Fruit fly (Drosophila melanogaster): ENCODE measurements around the gene CG15431.

DNA sequence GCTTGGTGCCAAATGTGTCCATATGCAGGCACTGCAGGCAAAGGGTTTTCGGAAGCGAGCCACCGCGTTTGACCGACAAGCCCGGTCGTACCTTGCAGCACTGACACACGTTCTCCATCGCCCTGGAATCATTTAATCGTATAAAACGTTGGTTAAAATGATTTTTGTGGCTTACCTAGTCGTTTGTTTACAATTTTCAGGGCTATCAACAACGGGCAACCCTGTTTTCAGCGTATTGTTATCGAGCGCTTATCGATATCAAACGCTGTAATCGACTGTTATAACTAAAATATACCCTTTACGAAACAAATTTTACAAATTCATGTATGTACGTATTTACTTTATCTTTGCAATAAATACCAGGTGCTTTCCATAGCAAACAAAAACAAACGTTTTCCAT, 58.6 kb downstream of the CG15431 start, which contains the start of gene CG17612:
- TF ChIP-seq CG11294 (GFP tag; IDR thresholded peaks at IDR 0.05) (no peak), fd85E (GFP tag; optimal IDR thresholded peaks at IDR 0.05) (no peak), CG10669 (GFP tag; optimal IDR thresholded peaks at IDR 0.05) (no peak), CG32006 (GFP tag; optimal IDR thresholded peaks at IDR 0.05) (no peak)

Data from whole organism, prepupa.